Worm (Caenorhabditis elegans) whole organism, midembryonic: ENCODE measurements around the gene C05B5.5.
"Not testable (repeated sequence)": the region's sequence is repeated elsewhere in the genome, so short reads cannot be mapped to it uniquely, and the experiment has no call there.

ENCODE experiments used
- T22C8.4 ChIP-seq: fragments of 200-800 bp; sonication (Bioruptor generic); IDR thresholded peaks from 2 replicates; pipeline ENCODE4 v1.3.6; 2022; ENCODE audit warnings: missing genetic modification characterization, missing compliant biosample characterization
- klf-2 ChIP-seq: fragments of 200-800 bp; sonication (Bioruptor generic); conservative IDR thresholded peaks from 2 replicates; pipeline ENCODE4 v1.3.6; 2022; ENCODE audit warnings: missing genetic modification reagents, missing genetic modification characterization, missing compliant biosample characterization
- med-1 ChIP-seq: sonication (generic microtip); optimal IDR thresholded peaks from 2 replicates; lab custom pipeline; 2017; ENCODE audit warnings: missing genetic modification characterization, mild to moderate bottlenecking, missing compliant biosample characterization, antibody characterized with exemption, missing genetic modification reagents; ENCODE audit not compliant: insufficient read depth

The C05B5.5 gene

ce11 chrIII:10053312-10053711 is 52.2 kb downstream of the C05B5.5 start, which contains the start of gene T16G12.12:
T16G12.12 (plus strand) TSS chrIII:10053612.
- not testable (repeated sequence) for TF ChIP-seq med-1 (GFP tag; lab: Kevin White, UChicago); klf-2; T22C8.4 (GFP tag; lab: Robert Waterston, UW)
